Worm (Caenorhabditis elegans) whole organism, mixed stage, embryonic: ENCODE results near the gene txt-5.
A peak's percentile ranks its signal among the peaks of the same experiment; 100 is the strongest.

ENCODE experiments used
- blmp-1 ChIP-seq: fragments of 150-350 bp; optimal IDR thresholded peaks from 2 replicates; lab custom pipeline; 2014; ENCODE audit warnings: missing biosample characterization, missing genetic modification characterization
- ces-1 ChIP-seq: fragments of 150-350 bp; optimal IDR thresholded peaks from 2 replicates; lab custom pipeline; 2014; ENCODE audit warnings: missing biosample characterization, missing genetic modification reagents, missing genetic modification characterization
- lin-13 ChIP-seq: fragments of 150-350 bp; optimal IDR thresholded peaks from 2 replicates; lab custom pipeline; 2014; ENCODE audit warnings: missing biosample characterization, missing genetic modification characterization
- nhr-237 ChIP-seq: fragments of 150-350 bp; optimal IDR thresholded peaks from 2 replicates; lab custom pipeline; 2014; ENCODE audit warnings: missing biosample characterization, missing genetic modification characterization
- nhr-28 ChIP-seq: fragments of 150-350 bp; optimal IDR thresholded peaks from 2 replicates; lab custom pipeline; 2014; ENCODE audit warnings: missing biosample characterization, missing genetic modification characterization
- tbx-8 ChIP-seq: fragments of 200-800 bp; sonication (Bioruptor generic); optimal IDR thresholded peaks from 2 replicates; lab custom pipeline; 2018; ENCODE audit warnings: mild to moderate bottlenecking, missing genetic modification characterization, moderate library complexity, missing compliant biosample characterization

DNA sequence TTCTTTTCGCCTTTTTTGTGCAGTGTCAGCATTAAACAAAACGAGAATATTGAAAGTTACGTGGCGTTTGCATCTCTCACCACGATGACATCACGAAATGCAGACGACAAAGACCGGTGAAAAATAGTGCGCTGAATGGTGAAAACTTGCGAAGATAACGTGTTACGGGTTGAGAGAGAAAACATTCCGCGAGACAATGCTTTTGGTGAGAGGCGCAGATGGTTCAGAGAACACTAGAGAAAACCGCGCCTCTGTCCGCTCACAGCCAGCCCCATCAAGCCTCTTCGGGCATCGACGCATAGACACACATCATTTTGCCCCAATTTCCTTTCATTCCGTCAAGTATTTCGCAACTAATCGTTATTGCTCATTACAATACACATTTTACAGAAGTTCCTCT lies 17.7 kb upstream of the txt-5 start, which contains the start of the genes C37C3.9 and C37C3.18:
- peak; percentile 49 for TF ChIP-seq nhr-237
- TF ChIP-seq nhr-28 (tag; lab: Kevin White, UChicago), result no peak
- TF ChIP-seq lin-13 (tag; lab: Kevin White, UChicago), result no peak
- no peak for TF ChIP-seq tbx-8 (GFP tag; lab: Kevin White, UChicago)
- peak; percentile 49 for TF ChIP-seq ces-1 (GFP tag; lab: Kevin White, UChicago)
- TF ChIP-seq blmp-1 (tag; lab: Kevin White, UChicago), result peak; percentile 2
